Fruit fly (Drosophila melanogaster): ENCODE data around the gene Ugt303A1.

Ugt303A1 gene

DNA sequence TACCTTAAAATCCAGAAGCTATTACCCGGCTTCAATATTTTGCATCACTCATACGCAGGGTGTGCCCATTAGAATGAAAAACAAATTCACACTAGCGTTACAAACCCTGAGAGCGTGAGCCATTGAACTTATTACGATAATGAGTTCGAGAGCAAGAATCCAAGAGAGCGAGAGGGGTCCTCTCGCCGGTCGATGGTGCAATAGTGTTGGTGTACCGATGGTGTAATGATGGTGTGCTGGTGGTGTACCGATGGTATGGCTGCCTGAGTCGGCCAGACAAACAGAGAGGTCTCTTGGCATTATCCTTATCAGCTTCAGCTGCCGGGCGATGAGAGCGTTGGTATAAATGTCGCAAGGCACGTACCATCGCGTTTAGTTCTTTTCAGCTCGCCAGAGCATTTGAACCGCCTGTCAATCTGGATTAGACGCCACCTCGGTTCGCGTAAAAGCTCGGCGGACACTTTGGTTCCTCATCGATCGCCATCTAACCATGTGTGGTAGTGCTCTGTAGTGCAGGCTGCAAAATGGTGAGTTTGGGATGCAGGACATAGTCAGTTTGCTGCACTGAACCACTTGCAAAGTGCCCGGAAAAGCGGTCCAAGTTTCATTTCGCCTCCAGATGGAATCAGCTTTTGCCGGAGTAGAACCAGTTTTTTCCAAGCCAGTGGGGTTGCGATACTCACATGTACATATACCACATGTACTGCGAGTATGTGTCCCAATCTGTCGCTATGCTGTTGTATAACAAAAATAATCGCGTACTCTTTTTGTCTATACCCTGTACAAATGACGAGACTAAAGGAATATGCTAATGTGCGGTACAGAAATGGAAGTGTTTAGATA lies 24.9 kb downstream of the Ugt303A1 start (continued):
- no peak for TF ChIP-seq CG12659 (GFP tag; optimal IDR thresholded peaks at IDR 0.05)
- TF ChIP-seq btn (GFP tag; optimal IDR thresholded peaks at IDR 0.05) = no peak
- no peak for TF ChIP-seq sd (tag; optimal IDR thresholded peaks at IDR 0.05)
- no peak for TF ChIP-seq gcm2 (GFP tag; optimal IDR thresholded peaks at IDR 0.05)
- TF ChIP-seq BEAF-32 (GFP tag; optimal IDR thresholded peaks at IDR 0.05) = no peak
- no peak for TF ChIP-seq org-1 (GFP tag; optimal IDR thresholded peaks at IDR 0.05)
- TF ChIP-seq gro (GFP tag; optimal IDR thresholded peaks at IDR 0.05) = no peak
- no peak for TF ChIP-seq dm (GFP tag; optimal IDR thresholded peaks at IDR 0.05)
- TF ChIP-seq HLH4C (GFP tag; IDR thresholded peaks at IDR 0.05; ENCODE audit: partially characterized antibody) = no peak
- TF ChIP-seq sug (tag; optimal IDR thresholded peaks at IDR 0.05) = peak; percentile 85
- no peak for TF ChIP-seq Bteb2 (GFP tag; optimal IDR thresholded peaks at IDR 0.05)
- no peak for TF ChIP-seq CG31365 (tag; optimal IDR thresholded peaks at IDR 0.05)
- TF ChIP-seq twi (tag; optimal IDR thresholded peaks at IDR 0.05) = no peak
- no peak for TF ChIP-seq CG4282 (GFP tag; optimal IDR thresholded peaks at IDR 0.05)
- TF ChIP-seq Doc3 (GFP tag; IDR thresholded peaks at IDR 0.05; ENCODE audit: partially characterized antibody) = no peak
- TF ChIP-seq CG6765 (GFP tag; optimal IDR thresholded peaks at IDR 0.05) = no peak
- TF ChIP-seq CG17361 (GFP tag; IDR thresholded peaks at IDR 0.05) = 0 out of 3 replicates have a peak, but pooled peaks have one; percentile 46
- TF ChIP-seq Bgb (GFP tag; IDR thresholded peaks at IDR 0.05; ENCODE audit: partially characterized antibody) = no peak
- TF ChIP-seq br (optimal IDR thresholded peaks at IDR 0.05) = no peak
- TF ChIP-seq BtbVII (GFP tag; optimal IDR thresholded peaks at IDR 0.05) = no peak
- TF ChIP-seq emc (GFP tag; optimal IDR thresholded peaks at IDR 0.05) = no peak
- TF ChIP-seq CG8281 (tag; optimal IDR thresholded peaks at IDR 0.05) = no peak
- no peak for TF ChIP-seq CG14441 (GFP tag; IDR thresholded peaks at IDR 0.05)
- no peak for TF ChIP-seq CG13894 (tag; optimal IDR thresholded peaks at IDR 0.05)
- no peak for TF ChIP-seq YL-1 (GFP tag; optimal IDR thresholded peaks at IDR 0.05)
- no peak for TF ChIP-seq C15 (GFP tag; IDR thresholded peaks at IDR 0.05)
- no peak for TF ChIP-seq CG3281 (GFP tag; optimal IDR thresholded peaks at IDR 0.05)
- no peak for TF ChIP-seq CG11398 (GFP tag; optimal IDR thresholded peaks at IDR 0.05)
- no peak for TF ChIP-seq CG18476 (GFP tag; optimal IDR thresholded peaks at IDR 0.05)
- TF ChIP-seq CG2199 (GFP tag; IDR thresholded peaks at IDR 0.05) = no peak
- TF ChIP-seq HLHmδ (GFP tag; optimal IDR thresholded peaks at IDR 0.05) = no peak
- TF ChIP-seq otp (GFP tag; IDR thresholded peaks at IDR 0.05) = no peak
- TF ChIP-seq CG3838 (GFP tag; optimal IDR thresholded peaks at IDR 0.05) = no peak
- no peak for TF ChIP-seq CG4730 (GFP tag; IDR thresholded peaks at IDR 0.05)
- TF ChIP-seq Scr (GFP tag; IDR thresholded peaks at IDR 0.05; ENCODE audit: partially characterized antibody) = no peak
- no peak for TF ChIP-seq z (GFP tag; IDR thresholded peaks at IDR 0.05)
- TF ChIP-seq ewg (GFP tag; optimal IDR thresholded peaks at IDR 0.05) = peak; percentile 16
- peak; percentile 30 for TF ChIP-seq Sox100B (GFP tag; optimal IDR thresholded peaks at IDR 0.05)
- TF ChIP-seq Hr3 (GFP tag; optimal IDR thresholded peaks at IDR 0.05) = no peak
- TF ChIP-seq CG7271 (tag; optimal IDR thresholded peaks at IDR 0.05) = no peak
- no peak for TF ChIP-seq CG12104 (GFP tag; optimal IDR thresholded peaks at IDR 0.05)
- TF ChIP-seq kah (GFP tag; optimal IDR thresholded peaks at IDR 0.05) = no peak
- no peak for TF ChIP-seq psq (GFP tag; optimal IDR thresholded peaks at IDR 0.05)
- no peak for TF ChIP-seq CG2678 (tag; optimal IDR thresholded peaks at IDR 0.05)
- TF ChIP-seq CG18599 (GFP tag; optimal IDR thresholded peaks at IDR 0.05) = no peak
- no peak for TF ChIP-seq CG8924 (tag; optimal IDR thresholded peaks at IDR 0.05)
- TF ChIP-seq gce (GFP tag; IDR thresholded peaks at IDR 0.05) = no peak
- TF ChIP-seq Rx (GFP tag; IDR thresholded peaks at IDR 0.05) = no peak
- TF ChIP-seq CG9876 (GFP tag; optimal IDR thresholded peaks at IDR 0.05) = no peak
- TF ChIP-seq CG17568 (GFP tag; optimal IDR thresholded peaks at IDR 0.05) = no peak
